Worm (Caenorhabditis elegans): ENCODE results near the gene ZC262.4.

Gene ZC262.4

DNA sequence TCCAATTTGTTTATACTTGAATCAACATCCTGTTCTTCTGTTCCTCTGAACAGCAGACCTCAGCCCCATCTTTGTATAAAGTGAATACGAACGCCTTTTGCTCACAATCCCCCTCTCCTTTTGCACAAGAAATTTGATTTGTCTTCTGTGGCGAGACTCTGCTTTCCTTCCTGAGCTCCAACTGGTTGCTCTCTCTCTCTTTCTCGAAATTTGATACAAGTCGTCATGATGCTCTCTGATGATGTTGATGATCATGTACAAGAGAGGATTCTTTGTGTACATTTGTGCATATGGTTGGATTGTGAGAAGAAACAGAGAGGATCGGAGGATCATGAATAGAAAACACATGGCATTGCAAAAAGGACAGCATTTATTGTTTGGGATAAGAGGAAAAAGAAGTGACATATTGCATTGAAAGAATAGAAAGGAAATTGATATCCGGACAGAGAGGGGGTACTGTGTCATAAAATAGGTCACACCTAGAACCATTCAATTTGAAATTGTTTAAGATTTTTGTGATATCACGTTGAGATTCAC lies 33.4 kb downstream of the ZC262.4 start:
- TF ChIP-seq unc-86 (tag; optimal IDR thresholded peaks at IDR 0.05) (no peak), hlh-8 (tag; optimal IDR thresholded peaks at IDR 0.05) (peak; percentile 3), unc-3 (GFP tag; conservative IDR thresholded peaks at IDR 0.05) (no peak), unc-3 (tag; optimal IDR thresholded peaks at IDR 0.05) (no peak), ceh-34 (tag; optimal IDR thresholded peaks at IDR 0.05) (peak; percentile 82), unc-42 (tag; optimal IDR thresholded peaks at IDR 0.05) (peak; percentile 22)

DNA sequence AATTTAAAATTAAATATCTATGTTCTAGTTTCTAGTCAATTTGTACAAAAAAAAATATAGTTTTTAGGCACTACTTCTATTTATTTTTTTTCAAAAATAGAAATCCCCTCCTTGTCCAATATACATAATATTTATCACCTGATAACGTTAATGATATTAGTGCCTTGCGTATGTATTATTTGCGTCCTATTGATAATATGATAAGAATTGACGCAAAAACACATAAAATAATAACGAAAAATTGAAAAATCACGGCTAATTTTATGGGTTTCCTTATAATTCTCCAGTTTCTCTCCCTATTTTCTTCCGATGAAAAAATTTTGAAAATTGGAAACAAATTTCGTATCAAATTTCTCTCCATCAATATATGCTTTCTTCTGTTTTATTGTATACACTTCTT lies 34.6 kb downstream of the ZC262.4 start:
- TF ChIP-seq lim-6 (tag; optimal IDR thresholded peaks at IDR 0.05) (no peak), fax-1 (tag; optimal IDR thresholded peaks at IDR 0.05) (no peak), tbx-7 (tag; optimal IDR thresholded peaks at IDR 0.05) (no peak), elt-2 (tag; optimal IDR thresholded peaks at IDR 0.05) (peak; percentile 82), pha-2 (tag; optimal IDR thresholded peaks at IDR 0.05) (no peak), gmeb-2 (tag; optimal IDR thresholded peaks at IDR 0.05) (no peak), elt-4 (tag; optimal IDR thresholded peaks at IDR 0.05) (no peak)

DNA sequence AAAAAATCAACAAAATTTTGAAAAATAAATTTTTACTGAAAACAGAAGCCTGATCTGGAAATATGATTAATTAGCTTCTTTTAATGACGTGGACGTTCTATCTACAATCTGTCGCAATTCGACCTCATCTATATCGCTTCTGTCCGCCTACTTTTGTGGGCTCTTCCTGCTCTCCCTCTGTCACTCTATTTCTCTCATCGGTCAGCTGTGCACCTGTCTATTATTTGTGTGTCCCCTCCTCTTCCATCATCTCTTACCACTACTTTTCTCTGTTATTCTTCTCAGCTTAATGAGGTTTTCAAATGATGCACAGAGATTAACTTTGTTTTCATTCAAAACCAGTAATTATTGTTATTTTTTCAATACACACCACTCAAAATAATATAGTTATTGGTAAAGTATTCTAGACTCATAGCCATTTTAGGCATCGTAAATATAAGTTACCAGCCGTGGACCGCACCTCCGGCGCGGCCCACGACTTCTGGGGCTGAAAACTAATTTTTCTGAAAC lies 35.2 kb downstream of the ZC262.4 start:
- TF ChIP-seq K09A11.1 (tag; optimal IDR thresholded peaks at IDR 0.05; ENCODE audit: insufficient read depth) = no peak
- TF ChIP-seq syd-9 (tag; optimal IDR thresholded peaks at IDR 0.05) = no peak
- TF ChIP-seq sox-4 (tag; optimal IDR thresholded peaks at IDR 0.05) = no peak
- no peak for TF ChIP-seq ceh-2 (tag; optimal IDR thresholded peaks at IDR 0.05)
- TF ChIP-seq pqm-1 (tag; optimal IDR thresholded peaks at IDR 0.05) = no peak
- peak; percentile 29 for TF ChIP-seq unc-42 (tag; optimal IDR thresholded peaks at IDR 0.05)

DNA sequence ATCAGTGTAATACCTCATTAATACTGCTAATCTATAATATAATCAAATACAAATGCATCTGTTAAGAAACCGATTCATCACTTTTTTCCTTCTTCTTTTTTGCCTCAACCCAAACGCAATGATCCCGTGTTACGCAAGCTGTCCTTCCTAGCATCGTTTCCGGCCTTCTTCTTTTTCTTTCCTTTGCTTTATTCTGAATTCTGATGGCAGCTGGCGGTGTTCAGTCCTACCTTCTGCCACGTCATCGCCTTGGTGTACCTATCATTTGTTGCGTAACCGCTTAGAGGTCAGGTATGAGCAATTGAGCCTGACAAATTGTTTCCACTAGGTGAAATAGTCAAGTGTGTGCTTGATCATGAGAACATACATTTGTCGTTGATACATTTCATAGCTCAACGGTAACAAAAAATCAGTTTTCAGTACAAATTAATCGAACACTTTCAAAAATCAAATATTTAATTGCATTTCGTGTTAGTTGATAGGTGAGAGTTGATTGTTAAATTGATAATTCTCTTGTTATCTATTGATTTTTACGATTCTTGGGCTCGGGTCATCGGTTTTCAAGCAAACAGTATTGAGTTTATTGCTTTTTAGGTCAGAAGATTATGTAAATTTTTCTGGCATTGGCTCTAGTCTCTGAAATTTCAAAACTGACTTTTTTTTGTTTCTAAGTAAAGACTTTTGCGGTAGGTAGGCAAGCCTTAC lies 36.0 kb downstream of the ZC262.4 start:
- TF ChIP-seq elt-2 (tag; optimal IDR thresholded peaks at IDR 0.05) = peak; percentile 30
- peak; percentile 37 for TF ChIP-seq tbx-2 (tag; optimal IDR thresholded peaks at IDR 0.05)
- no peak for TF ChIP-seq hlh-15 (tag; optimal IDR thresholded peaks at IDR 0.05)

DNA sequence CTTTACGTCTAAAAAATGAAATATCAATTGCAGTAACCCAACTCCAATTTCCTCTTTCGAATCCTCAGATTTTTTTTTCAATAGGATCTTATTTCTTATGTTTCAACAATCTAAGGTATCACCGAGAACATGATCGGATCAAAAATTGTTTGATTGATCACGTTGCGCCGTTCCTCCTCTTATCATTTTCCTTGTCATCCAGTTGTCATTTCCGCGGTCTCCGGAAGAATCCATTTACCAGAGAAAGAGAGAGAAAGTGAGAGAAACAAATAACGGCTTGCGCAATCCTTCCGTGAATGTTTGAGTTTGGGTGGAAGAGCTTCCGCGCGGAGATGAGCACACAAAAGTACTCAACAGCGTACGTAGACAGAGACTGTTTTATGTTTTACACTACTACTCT lies 41.1 kb downstream of the ZC262.4 start:
- TF ChIP-seq unc-55 (GFP tag; optimal IDR thresholded peaks at IDR 0.05) (peak; percentile 56), pat-9 (tag; optimal IDR thresholded peaks at IDR 0.05) (no peak)

DNA sequence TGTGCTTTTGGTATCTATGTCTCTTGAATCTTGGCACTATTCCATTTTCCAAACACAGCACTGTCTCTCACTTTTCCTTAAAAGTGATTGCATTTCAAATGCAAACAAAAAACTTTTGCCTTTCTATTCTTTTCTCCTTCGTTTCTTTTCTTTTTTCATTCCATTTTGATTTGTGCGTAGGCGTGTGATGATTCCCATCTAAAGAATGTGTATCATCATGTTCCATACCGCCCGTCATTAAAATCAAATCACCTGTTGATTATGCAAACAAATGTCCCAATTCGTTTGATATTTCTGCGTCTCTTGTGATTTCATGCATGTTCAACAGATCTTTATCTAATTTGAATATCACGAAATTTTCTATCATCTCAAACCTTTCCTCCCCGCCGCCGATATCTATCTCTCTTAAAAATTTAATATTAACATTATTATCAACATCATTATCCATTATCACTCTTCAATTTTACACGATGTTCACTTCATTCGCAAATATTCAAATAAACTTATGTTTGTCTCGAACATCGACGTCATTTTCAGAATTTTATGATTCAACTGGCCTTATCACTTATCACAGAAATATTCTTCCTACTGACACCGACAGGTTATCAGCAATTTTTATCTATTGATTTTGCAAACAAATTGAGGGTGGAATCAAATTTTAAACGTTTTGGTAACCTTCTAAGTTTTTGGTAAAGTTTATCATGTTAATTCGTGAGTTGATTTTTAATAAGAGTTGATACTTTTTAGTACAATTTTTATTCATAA lies 42.9 kb downstream of the ZC262.4 start:
- TF ChIP-seq elt-2 (tag; optimal IDR thresholded peaks at IDR 0.05) (peak; percentile 89), nhr-11 (tag; optimal IDR thresholded peaks at IDR 0.05) (no peak)

DNA sequence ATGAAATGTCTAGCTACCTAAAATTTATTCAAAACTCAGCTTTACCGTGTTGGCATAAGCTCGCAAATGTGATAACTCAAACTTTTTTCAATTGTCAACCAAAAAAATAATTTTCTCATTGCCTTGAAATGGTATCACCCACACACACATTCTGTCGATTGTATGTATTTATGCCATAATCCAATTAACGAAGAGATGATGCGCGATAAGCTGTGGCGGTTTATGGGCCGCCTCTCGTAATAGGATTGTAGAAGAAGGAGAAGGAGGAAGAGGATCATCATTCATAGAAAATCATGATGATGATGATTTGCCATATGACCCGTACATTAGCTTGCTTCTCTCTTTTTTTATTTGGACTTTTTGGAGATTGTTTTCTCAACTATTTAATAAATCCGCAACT lies 45.2 kb downstream of the ZC262.4 start:
- TF ChIP-seq unc-42 (tag; optimal IDR thresholded peaks at IDR 0.05) (peak; percentile 85), ttx-3 (tag; optimal IDR thresholded peaks at IDR 0.05) (no peak)

DNA sequence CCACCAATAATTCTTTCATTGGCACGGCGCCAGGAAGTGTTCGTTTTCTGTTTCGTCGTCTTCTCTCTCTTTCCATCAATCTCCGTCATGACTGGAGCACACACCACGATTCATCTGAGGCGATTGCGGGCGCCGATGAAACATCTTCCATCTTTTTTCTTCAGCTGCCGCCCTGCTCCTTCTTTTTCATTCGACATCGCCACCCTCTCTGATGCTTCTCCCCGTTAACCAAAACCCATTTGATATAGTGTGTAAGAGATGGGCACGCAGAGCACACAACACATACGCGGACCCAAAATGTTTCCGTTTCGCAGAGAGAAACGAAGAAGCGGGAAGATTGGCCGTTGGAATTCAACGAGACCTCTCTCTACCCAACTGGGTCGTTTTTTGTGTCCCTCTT lies 46.8 kb downstream of the ZC262.4 start:
- TF ChIP-seq unc-55 (GFP tag; optimal IDR thresholded peaks at IDR 0.05) (peak; percentile 46), fax-1 (tag; optimal IDR thresholded peaks at IDR 0.05) (no peak), nfya-1 (tag; optimal IDR thresholded peaks at IDR 0.05) (peak; percentile 44), ahr-1 (tag; optimal IDR thresholded peaks at IDR 0.05) (no peak), fkh-6 (tag; optimal IDR thresholded peaks at IDR 0.05) (no peak), ets-4 (tag; optimal IDR thresholded peaks at IDR 0.05) (no peak), ceh-2 (tag; optimal IDR thresholded peaks at IDR 0.05) (no peak), hlh-8 (tag; optimal IDR thresholded peaks at IDR 0.05) (no peak), lim-6 (tag; optimal IDR thresholded peaks at IDR 0.05) (no peak), ref-2 (tag; optimal IDR thresholded peaks at IDR 0.05) (no peak), npax-4 (tag; optimal IDR thresholded peaks at IDR 0.05) (no peak), ceh-19 (GFP tag; optimal IDR thresholded peaks at IDR 0.05) (peak; percentile 45), ceh-6 (GFP tag; optimal IDR thresholded peaks at IDR 0.05) (no peak), pqm-1 (tag; optimal IDR thresholded peaks at IDR 0.05) (no peak), pax-1 (tag; optimal IDR thresholded peaks at IDR 0.05) (no peak), unc-3 (GFP tag; conservative IDR thresholded peaks at IDR 0.05) (no peak), unc-3 (tag; optimal IDR thresholded peaks at IDR 0.05) (no peak), T23F11.4 (GFP tag; optimal IDR thresholded peaks at IDR 0.05) (no peak), nhr-232 (tag; optimal IDR thresholded peaks at IDR 0.05) (no peak), hlh-6 (tag; optimal IDR thresholded peaks at IDR 0.05) (no peak)

Data from whole organism, late embryonic.